Fruit fly (Drosophila melanogaster): ENCODE measurements around the gene Sfp23F.

DNA sequence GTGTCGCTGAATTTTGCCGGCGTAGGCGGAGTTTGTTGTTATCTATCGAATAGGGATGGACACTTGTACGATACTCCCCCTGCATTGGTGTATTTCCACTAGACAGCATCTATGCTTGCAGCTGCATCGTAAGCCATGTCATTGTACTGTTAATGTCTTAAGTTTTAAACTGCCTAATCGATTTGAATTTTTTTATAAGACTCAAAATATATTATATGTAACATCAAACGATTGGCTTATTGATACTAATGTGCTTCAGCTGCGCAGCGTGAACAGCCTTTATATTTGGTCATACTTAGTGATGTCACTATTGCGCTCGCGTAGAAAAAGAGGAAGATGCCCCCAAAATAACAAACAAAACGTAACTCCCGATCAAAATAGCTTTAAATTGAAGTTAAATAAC lies 10.9 kb downstream of the Sfp23F start, which contains the start of the genes CG9662 and Ptpa:
- TF ChIP-seq Eip75B (GFP tag; optimal IDR thresholded peaks at IDR 0.05) = peak; percentile 65
- TF ChIP-seq CG8119 (GFP tag; IDR thresholded peaks at IDR 0.05) = peak; percentile 42; the same call in 1 of the 3 replicates
- TF ChIP-seq salr (GFP tag; optimal IDR thresholded peaks at IDR 0.05) = peak; percentile 29 to 50
- TF ChIP-seq net (GFP tag; optimal IDR thresholded peaks at IDR 0.05) = peak; percentile 37
- TF ChIP-seq dsx (GFP tag; optimal IDR thresholded peaks at IDR 0.05; ENCODE audit: poor library complexity, severe bottlenecking) = peak; percentile 50
- TF ChIP-seq Blimp-1 (GFP tag; optimal IDR thresholded peaks at IDR 0.05) = no peak
- peak; percentile 61; the same call in 1 of the 3 replicates for TF ChIP-seq eg (GFP tag; IDR thresholded peaks at IDR 0.05)
- TF ChIP-seq spab (GFP tag; optimal IDR thresholded peaks at IDR 0.05) = peak; percentile 15
- TF ChIP-seq CG1621 (tag; optimal IDR thresholded peaks at IDR 0.05) = peak; percentile 36
- TF ChIP-seq Hr4 (GFP tag; optimal IDR thresholded peaks at IDR 0.05) = peak; percentile 79
- peak; percentile 71; the same call in 2 of the 3 replicates for TF ChIP-seq CG6163 (GFP tag; IDR thresholded peaks at IDR 0.05)
- peak; percentile 73 for TF ChIP-seq acj6 (GFP tag; optimal IDR thresholded peaks at IDR 0.05)

Measured in whole organism, prepupa.